Fruit fly (Drosophila melanogaster) whole organism, embryonic: ENCODE data around the gene CG15337.
A peak's percentile ranks its signal among the peaks of the same experiment; 100 is the strongest.

ENCODE experiments used
- Aef1 ChIP-seq: fragments of 200-800 bp; sonication (Bioruptor generic); IDR thresholded peaks from 3 replicates; pipeline ENCODE4 v1.3.6; 2022; ENCODE audit warnings: missing biosample characterization, missing genetic modification characterization
- Bgb ChIP-seq: fragments of 200-800 bp; sonication (Bioruptor generic); IDR thresholded peaks from 2 replicates; pipeline ENCODE4 v1.3.6; 2022; ENCODE audit warnings: missing biosample characterization, missing genetic modification characterization; ENCODE audit not compliant: partially characterized antibody
- CG10979 ChIP-seq: fragments of 200-800 bp; sonication (Bioruptor generic); optimal IDR thresholded peaks from 2 replicates; lab custom pipeline; 2018; ENCODE audit warnings: missing biosample characterization, mild to moderate bottlenecking, missing genetic modification characterization, moderate library complexity
- CG11093 ChIP-seq: fragments of 200-800 bp; sonication (Bioruptor generic); IDR thresholded peaks from 3 replicates; pipeline ENCODE4 v1.3.6; 2022; ENCODE audit warnings: missing biosample characterization, missing genetic modification characterization
- CG11247 ChIP-seq: fragments of 200-800 bp; sonication (Bioruptor generic); IDR thresholded peaks from 2 replicates; pipeline ENCODE4 v1.3.6; 2022; ENCODE audit warnings: missing biosample characterization, missing genetic modification characterization
- CG11456 ChIP-seq: fragments of 200-800 bp; sonication (Bioruptor generic); IDR thresholded peaks from 3 replicates; pipeline ENCODE4 v1.3.6; 2022; ENCODE audit warnings: missing biosample characterization, missing genetic modification characterization
- CG12659 ChIP-seq: fragments of 200-800 bp; sonication (Bioruptor generic); optimal IDR thresholded peaks from 3 replicates; lab custom pipeline; 2017; ENCODE audit warnings: mild to moderate bottlenecking, missing biosample characterization, missing genetic modification reagents, missing genetic modification characterization
- CG12769 ChIP-seq: fragments of 200-800 bp; sonication (Bioruptor generic); optimal IDR thresholded peaks from 2 replicates; lab custom pipeline; 2019; ENCODE audit warnings: missing biosample characterization, mild to moderate bottlenecking, missing genetic modification characterization, moderate library complexity
- CG14441 ChIP-seq: fragments of 200-800 bp; sonication (Bioruptor generic); IDR thresholded peaks from 2 replicates; pipeline ENCODE4 v1.3.6; 2022; ENCODE audit warnings: missing biosample characterization, missing genetic modification characterization
- CG15269 ChIP-seq: fragments of 200-800 bp; sonication (Bioruptor generic); optimal IDR thresholded peaks from 2 replicates; lab custom pipeline; 2018; ENCODE audit warnings: missing biosample characterization, mild to moderate bottlenecking, missing genetic modification characterization, moderate library complexity
- CG16779 ChIP-seq: fragments of 200-800 bp; sonication (Bioruptor generic); IDR thresholded peaks from 2 replicates; pipeline ENCODE4 v1.3.6; 2022; ENCODE audit warnings: missing biosample characterization, missing genetic modification characterization
- CG17186 ChIP-seq: fragments of 200-800 bp; sonication (Bioruptor generic); optimal IDR thresholded peaks from 3 replicates; lab custom pipeline; 2017; ENCODE audit warnings: missing biosample characterization, missing genetic modification reagents, missing genetic modification characterization
- CG17328 ChIP-seq: fragments of 200-800 bp; sonication (Bioruptor generic); IDR thresholded peaks from 2 replicates; pipeline ENCODE4 v1.3.6; 2022; ENCODE audit warnings: missing biosample characterization, missing genetic modification characterization
- CG17385 ChIP-seq: fragments of 200-800 bp; sonication (Bioruptor generic); optimal IDR thresholded peaks from 3 replicates; lab custom pipeline; 2018; ENCODE audit warnings: missing biosample characterization, mild to moderate bottlenecking, missing genetic modification characterization
- CG5180 ChIP-seq: fragments of 200-800 bp; sonication (Bioruptor generic); optimal IDR thresholded peaks from 3 replicates; lab custom pipeline; 2017; ENCODE audit warnings: missing biosample characterization, missing genetic modification characterization, mild to moderate bottlenecking, moderate library complexity, missing genetic modification reagents
- CG6689 ChIP-seq: fragments of 200-800 bp; sonication (Bioruptor generic); IDR thresholded peaks from 2 replicates; pipeline ENCODE4 v1.3.6; 2022; ENCODE audit warnings: missing biosample characterization, missing genetic modification characterization
- CG8924 ChIP-seq: fragments of 200-800 bp; optimal IDR thresholded peaks from 3 replicates; lab custom pipeline; 2019; ENCODE audit warnings: missing biosample characterization, mild to moderate bottlenecking, missing genetic modification characterization, moderate library complexity
- CG9437 ChIP-seq: fragments of 200-800 bp; sonication (Bioruptor generic); optimal IDR thresholded peaks from 2 replicates; lab custom pipeline; 2018; ENCODE audit warnings: missing biosample characterization, mild to moderate bottlenecking, missing genetic modification characterization
- D19B ChIP-seq: fragments of 200-800 bp; sonication (Bioruptor generic); optimal IDR thresholded peaks from 2 replicates; lab custom pipeline; 2017; ENCODE audit warnings: missing biosample characterization, mild to moderate bottlenecking, missing genetic modification characterization
- E2f2 ChIP-seq: fragments of 200-800 bp; sonication (Bioruptor generic); IDR thresholded peaks from 2 replicates; pipeline ENCODE4 v1.3.6; 2022; ENCODE audit warnings: missing biosample characterization, missing genetic modification characterization
- Fer1 ChIP-seq: fragments of 200-800 bp; sonication (Bioruptor generic); optimal IDR thresholded peaks from 2 replicates; lab custom pipeline; 2017; ENCODE audit warnings: missing biosample characterization, mild to moderate bottlenecking, missing genetic modification characterization
- Mad ChIP-seq: fragments of 200-800 bp; sonication (Bioruptor generic); optimal IDR thresholded peaks from 2 replicates; lab custom pipeline; 2016; ENCODE audit warnings: missing biosample characterization, missing genetic modification characterization
- Myb ChIP-seq: fragments of 200-800 bp; sonication (Bioruptor generic); optimal IDR thresholded peaks from 2 replicates; lab custom pipeline; 2016; ENCODE audit warnings: missing biosample characterization, missing genetic modification characterization
- Opbp ChIP-seq: fragments of 200-800 bp; sonication (Bioruptor generic); IDR thresholded peaks from 3 replicates; pipeline ENCODE4 v1.3.6; 2022; ENCODE audit warnings: missing biosample characterization, missing genetic modification characterization; ENCODE audit not compliant: partially characterized antibody
- Pdp1 ChIP-seq, 2 experiments: fragments of 200-800 bp; sonication (Bioruptor generic); optimal IDR thresholded peaks; 3 replicates each; lab custom pipeline; 2016; ENCODE audit warnings: missing biosample characterization in 2 of 2, missing genetic modification characterization in 2 of 2, mild to moderate bottlenecking in 1 of 2, moderate library complexity in 1 of 2
- Spps ChIP-seq: fragments of 200-800 bp; sonication (Bioruptor generic); optimal IDR thresholded peaks from 2 replicates; lab custom pipeline; 2018; ENCODE audit warnings: missing biosample characterization, mild to moderate bottlenecking, missing genetic modification characterization
- crc ChIP-seq: fragments of 200-800 bp; sonication (Bioruptor generic); optimal IDR thresholded peaks from 2 replicates; lab custom pipeline; 2016; ENCODE audit warnings: missing biosample characterization, missing genetic modification characterization
- en ChIP-seq: fragments of 200-800 bp; sonication (Bioruptor generic); optimal IDR thresholded peaks from 2 replicates; lab custom pipeline; 2016; ENCODE audit warnings: missing biosample characterization, missing genetic modification characterization
- fd102C ChIP-seq: fragments of 200-800 bp; sonication (Bioruptor generic); optimal IDR thresholded peaks from 2 replicates; lab custom pipeline; 2018; ENCODE audit warnings: missing biosample characterization, mild to moderate bottlenecking, missing genetic modification characterization, moderate library complexity
- gfzf ChIP-seq: fragments of 200-800 bp; sonication (Bioruptor generic); optimal IDR thresholded peaks from 2 replicates; lab custom pipeline; 2016; ENCODE audit warnings: missing biosample characterization, mild to moderate bottlenecking, missing genetic modification characterization, moderate library complexity
- ham ChIP-seq: fragments of 200-800 bp; sonication (Bioruptor generic); IDR thresholded peaks from 2 replicates; pipeline ENCODE4 v1.3.6; 2022; ENCODE audit warnings: missing biosample characterization, missing genetic modification characterization
- hbn ChIP-seq: fragments of 200-800 bp; sonication (Bioruptor generic); IDR thresholded peaks from 2 replicates; pipeline ENCODE4 v1.3.6; 2022; ENCODE audit warnings: missing biosample characterization, missing genetic modification characterization; ENCODE audit not compliant: partially characterized antibody
- hkb ChIP-seq, 2 experiments: fragments of 200-800 bp in 1 of 2; fragments of >200 bp in 1 of 2; sonication (Bioruptor generic) in 1 of 2; IDR thresholded peaks in 1 of 2; optimal IDR thresholded peaks in 1 of 2; 2 replicates each; pipeline versions ENCODE4 v1.3.6 to Lab custom; 2017 to 2022; ENCODE audit warnings: missing biosample characterization in 1 of 2, missing genetic modification characterization in 1 of 2
- kah ChIP-seq: fragments of 200-800 bp; sonication (Bioruptor generic); optimal IDR thresholded peaks from 2 replicates; lab custom pipeline; 2018; ENCODE audit warnings: missing biosample characterization, mild to moderate bottlenecking, missing genetic modification characterization
- lola ChIP-seq, 3 experiments: fragments of >200 bp in 2 of 3; fragments of 200-800 bp in 1 of 3; sonication (Bioruptor generic) in 1 of 3; optimal IDR thresholded peaks; 2 replicates each; lab custom pipeline; 2017 to 2019; ENCODE audit warnings: missing biosample characterization in 3 of 3, missing genetic modification characterization in 3 of 3, mild to moderate bottlenecking in 1 of 3, moderate library complexity in 1 of 3
- maf-S ChIP-seq: fragments of 200-800 bp; sonication (Bioruptor generic); optimal IDR thresholded peaks from 2 replicates; lab custom pipeline; 2016; ENCODE audit warnings: missing biosample characterization, missing genetic modification characterization
- mam ChIP-seq: fragments of 200-800 bp; sonication (Bioruptor generic); optimal IDR thresholded peaks from 3 replicates; lab custom pipeline; 2016; ENCODE audit warnings: missing biosample characterization, missing genetic modification characterization
- nerfin-1 ChIP-seq: fragments of 200-800 bp; sonication (Bioruptor generic); optimal IDR thresholded peaks from 3 replicates; lab custom pipeline; 2019; ENCODE audit warnings: missing biosample characterization, mild to moderate bottlenecking, missing genetic modification characterization, moderate library complexity
- odd ChIP-seq: fragments of 200-800 bp; sonication (Bioruptor generic); optimal IDR thresholded peaks from 2 replicates; lab custom pipeline; 2017; ENCODE audit warnings: missing biosample characterization, mild to moderate bottlenecking, missing genetic modification characterization
- pita ChIP-seq: fragments of 200-800 bp; sonication (Bioruptor generic); optimal IDR thresholded peaks from 2 replicates; lab custom pipeline; 2017; ENCODE audit warnings: missing biosample characterization, mild to moderate bottlenecking, missing genetic modification characterization
- pnt ChIP-seq: fragments of 200-800 bp; sonication (Bioruptor generic); optimal IDR thresholded peaks from 3 replicates; lab custom pipeline; 2016; ENCODE audit warnings: missing biosample characterization, missing genetic modification characterization
- pum ChIP-seq: fragments of 200-800 bp; sonication (Bioruptor generic); optimal IDR thresholded peaks from 2 replicates; lab custom pipeline; 2016; ENCODE audit warnings: missing biosample characterization, missing genetic modification characterization
- sens ChIP-seq: fragments of 200-800 bp; sonication (Bioruptor generic); peaks from one replicate; lab custom pipeline; 2016; ENCODE audit warnings: missing biosample characterization, missing genetic modification characterization
- ttk ChIP-seq: fragments of 200-800 bp; sonication (Bioruptor generic); IDR thresholded peaks from 2 replicates; pipeline ENCODE4 v2.1.2; 2022; ENCODE audit warnings: missing biosample characterization, missing genetic modification characterization
- wdn ChIP-seq: fragments of 200-800 bp; sonication (Bioruptor generic); IDR thresholded peaks from 2 replicates; pipeline ENCODE4 v1.3.6; 2022; ENCODE audit warnings: missing biosample characterization, missing genetic modification characterization
- zf30C ChIP-seq: fragments of 200-800 bp; sonication (Bioruptor generic); optimal IDR thresholded peaks from 3 replicates; lab custom pipeline; 2018; ENCODE audit warnings: missing biosample characterization, mild to moderate bottlenecking, missing genetic modification characterization

The CG15337 gene

dm6 chrX:8112715-8113114 is 47.1 kb upstream of the CG15337 start (continued):
- TF ChIP-seq Fer1 (peak; percentile 62), CG12659 (peak; percentile 35)

dm6 chrX:8113386-8114279 is 46.2 kb upstream of the CG15337 start:
- no peak for TF ChIP-seq crc (GFP tag; lab: Kevin White, UChicago)
- peak; percentile 61 for TF ChIP-seq Myb (GFP tag; lab: Kevin White, UChicago)
- no peak for TF ChIP-seq fd102C (GFP tag; lab: Kevin White, UChicago)
- peak; percentile 72 for TF ChIP-seq sens (GFP tag; lab: Kevin White, UChicago)
- no peak for TF ChIP-seq zf30C (GFP tag; lab: Kevin White, UChicago)
- TF ChIP-seq CG11093 (GFP tag; lab: Robert Waterston, UW): 0 out of 3 replicates have a peak, but pooled peaks have one; percentile 42
- TF ChIP-seq pum (GFP tag; lab: Kevin White, UChicago): no peak
- TF ChIP-seq CG10979 (tag; lab: Kevin White, UChicago): no peak
- no peak for TF ChIP-seq pnt (GFP tag; lab: Kevin White, UChicago)
- TF ChIP-seq D19B (GFP tag; lab: Kevin White, UChicago): peak; percentile 20
- TF ChIP-seq CG17328: peak; percentile 52
- no peak for TF ChIP-seq CG17186 (GFP tag; lab: Kevin White, UChicago)
- TF ChIP-seq hkb (optimal IDR thresholded peaks at IDR 0.05; lab: Kevin White, UChicago): no peak
- TF ChIP-seq hkb (GFP tag; IDR thresholded peaks at IDR 0.05; lab: Robert Waterston, UW): peak; percentile 41; the same call in 1 of the 2 replicates
- TF ChIP-seq kah (GFP tag; lab: Kevin White, UChicago): no peak
- peak; percentile 91 for TF ChIP-seq CG12769 (tag; lab: Kevin White, UChicago)
- no peak for TF ChIP-seq gfzf (GFP tag; lab: Kevin White, UChicago)
- TF ChIP-seq lola (GFP tag; optimal IDR thresholded peaks at IDR 0.05; lab: Kevin White, UChicago): no peak
- TF ChIP-seq odd (GFP tag; lab: Kevin White, UChicago): no peak
- TF ChIP-seq CG15269 (tag; lab: Kevin White, UChicago): peak; percentile 80
- peak; percentile 17; the same call in 1 of the 2 replicates for TF ChIP-seq E2f2 (GFP tag; lab: Robert Waterston, UW)
- no peak for TF ChIP-seq nerfin-1
- no peak for TF ChIP-seq Opbp (GFP tag; lab: Robert Waterston, UW)
- TF ChIP-seq CG9437 (GFP tag; lab: Kevin White, UChicago): no peak
- peak; percentile 74 for TF ChIP-seq mam (GFP tag; lab: Kevin White, UChicago)
- peak; percentile 54 for TF ChIP-seq CG8924
- no peak for TF ChIP-seq Spps (tag; lab: Kevin White, UChicago)
- 0 out of 2 replicates have a peak, but pooled peaks have one; percentile 18 for TF ChIP-seq CG6689
- peak; percentile 22 to 30 for TF ChIP-seq Pdp1 (GFP tag; optimal IDR thresholded peaks at IDR 0.05; lab: Kevin White, UChicago)
- TF ChIP-seq CG14441 (GFP tag; lab: Robert Waterston, UW): peak; percentile 75
- TF ChIP-seq Mad (GFP tag; lab: Kevin White, UChicago): no peak
- 0 out of 2 replicates have a peak, but pooled peaks have one; percentile 32 for TF ChIP-seq CG16779 (GFP tag; lab: Robert Waterston, UW)
- peak; percentile 72; the same call in 2 of the 3 replicates for TF ChIP-seq CG11456 (GFP tag; lab: Robert Waterston, UW)
- TF ChIP-seq CG11247 (GFP tag; lab: Robert Waterston, UW): 0 out of 2 replicates have a peak, but pooled peaks have one; percentile 12
- TF ChIP-seq ham (GFP tag; lab: Robert Waterston, UW): no peak
- TF ChIP-seq hbn: no peak
- TF ChIP-seq Aef1 (GFP tag; lab: Robert Waterston, UW): peak; percentile 43; the same call in 1 of the 3 replicates
- TF ChIP-seq CG5180 (GFP tag; lab: Kevin White, UChicago): no peak
- TF ChIP-seq pita: no peak
- TF ChIP-seq wdn (GFP tag; lab: Robert Waterston, UW): peak; percentile 72
- no peak for TF ChIP-seq en
- TF ChIP-seq Bgb (GFP tag; lab: Robert Waterston, UW): no peak
- TF ChIP-seq CG17385: peak; percentile 55
- peak; percentile 25; the same call in 1 of the 2 replicates for TF ChIP-seq ttk (GFP tag; lab: Robert Waterston, UW)
- peak; percentile 67 for TF ChIP-seq maf-S (GFP tag; lab: Kevin White, UChicago)
